Fruit fly (Drosophila melanogaster) S2 (cell line): Measurements from ENCODE around the gene CG33920.

Experiments
- CG8478 ChIP-seq: fragments of >200 bp; optimal IDR thresholded peaks from 2 replicates; lab custom pipeline; 2018
- CTCF ChIP-seq, 2 experiments: fragments of >200 bp; optimal IDR thresholded peaks; 2 replicates each; lab custom pipeline; 2018

Gene CG33920

DNA sequence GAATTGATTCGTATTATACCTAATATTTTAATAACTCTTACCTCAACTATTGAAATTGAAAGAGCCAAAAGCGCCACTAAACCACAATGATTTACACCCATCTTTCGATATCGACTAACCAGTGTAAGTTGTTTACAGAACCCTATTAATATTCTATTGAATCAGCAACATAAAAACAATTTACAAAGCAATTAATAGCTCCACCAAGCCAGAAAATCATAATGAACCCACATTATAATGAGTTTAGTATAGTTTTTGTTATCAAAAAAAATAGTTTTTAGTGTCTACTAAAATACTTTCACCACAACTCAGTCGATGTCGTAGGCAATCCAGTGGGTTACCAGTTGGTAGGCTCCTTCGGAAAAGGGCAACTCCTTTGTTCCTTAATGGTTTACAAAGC is at the start of gene CG33920:
TSS of gene CG33920 (minus strand) at position 101 of the 400 bp plus-strand sequence.
- TF ChIP-seq CG8478 (lab: Kevin White, UChicago) (no peak), CTCF (optimal IDR thresholded peaks at IDR 0.05; lab: Kevin White, UChicago) (no peak)

DNA sequence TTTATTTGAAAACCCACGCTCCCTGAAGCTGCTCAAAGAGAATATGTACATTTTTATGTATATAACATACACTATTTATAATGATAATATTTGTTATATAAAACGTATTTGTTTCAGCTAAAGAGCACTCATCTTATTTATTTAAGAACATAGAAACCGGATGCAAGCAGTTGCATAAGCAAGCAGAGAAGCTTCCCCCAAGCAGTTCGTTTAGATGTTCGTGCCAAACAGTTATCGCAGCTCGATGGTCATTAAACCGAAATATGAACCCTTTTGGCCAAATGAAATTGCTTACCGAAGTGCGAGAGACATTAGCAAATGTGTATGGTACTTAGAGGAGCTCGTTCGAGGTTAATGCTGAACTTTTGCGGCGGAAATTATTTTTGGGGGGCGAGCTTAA is 45.1 kb upstream of the CG33920 start:
- TF ChIP-seq CTCF (optimal IDR thresholded peaks at IDR 0.05; lab: Kevin White, UChicago) (no peak), CG8478 (lab: Kevin White, UChicago) (no peak)

DNA sequence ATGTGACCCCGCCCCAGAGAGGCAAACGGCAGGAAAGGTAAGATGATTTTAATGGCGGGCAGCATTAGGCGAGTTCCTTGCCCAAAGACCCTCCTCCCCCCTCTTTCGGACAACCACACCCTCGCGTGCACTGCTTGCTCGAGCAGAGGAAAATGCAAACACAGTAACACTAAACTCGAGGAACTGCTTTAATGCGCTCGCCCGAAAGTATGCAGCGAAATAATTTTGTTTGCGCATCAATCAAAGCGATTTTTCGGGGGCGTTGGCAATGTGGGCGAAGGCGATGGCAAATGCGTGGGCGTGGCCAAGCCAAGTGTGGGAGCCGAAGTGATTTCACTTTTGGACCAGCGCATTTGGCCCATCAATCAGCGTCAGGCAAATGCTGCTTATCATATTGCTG is 41.5 kb upstream of the CG33920 start:
- TF ChIP-seq CG8478 (lab: Kevin White, UChicago) (no peak), CTCF (optimal IDR thresholded peaks at IDR 0.05; lab: Kevin White, UChicago) (peak; percentile 48 to 56)

DNA sequence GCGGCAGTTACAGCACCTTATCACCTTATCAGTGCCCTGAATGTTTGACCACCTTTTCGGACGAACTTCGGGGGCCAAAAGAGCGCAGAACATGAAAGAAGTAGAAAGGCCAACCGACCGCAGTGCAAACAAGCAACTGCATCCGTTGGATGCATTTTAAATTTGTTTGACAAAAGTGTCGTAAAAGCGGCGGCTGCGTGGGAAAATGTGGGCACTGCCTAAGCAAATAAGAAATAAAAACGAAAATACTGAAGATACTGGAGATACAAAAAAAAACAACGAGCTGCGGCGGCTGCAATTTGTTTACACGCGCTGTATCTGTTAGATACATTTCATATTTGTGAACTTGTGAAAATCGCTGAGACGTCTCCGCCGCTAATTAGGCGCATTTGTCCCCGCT is 25.8 kb upstream of the CG33920 start:
- TF ChIP-seq CTCF (optimal IDR thresholded peaks at IDR 0.05; lab: Kevin White, UChicago), result no peak

DNA sequence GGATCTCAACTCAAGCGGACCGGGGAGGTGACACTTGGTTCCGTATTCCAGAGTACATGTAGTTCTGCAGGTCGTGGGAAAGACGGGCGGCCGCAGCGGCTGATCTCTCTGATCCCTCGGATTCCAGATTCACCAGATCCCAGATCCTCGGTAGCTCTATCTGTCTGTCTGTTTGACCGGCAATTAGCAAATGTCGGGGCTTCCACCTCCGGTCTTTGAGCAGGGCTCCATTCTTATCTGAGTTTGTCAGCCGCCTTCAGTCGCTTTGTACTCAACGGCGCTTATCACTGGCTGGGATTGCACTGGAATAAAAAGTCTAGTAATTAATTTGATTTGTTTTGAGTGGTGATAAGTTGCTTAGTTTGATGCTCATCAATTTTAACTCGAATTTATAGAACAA is 21.5 kb upstream of the CG33920 start:
- no peak for TF ChIP-seq CTCF (optimal IDR thresholded peaks at IDR 0.05; lab: Kevin White, UChicago)
- TF ChIP-seq CG8478 (lab: Kevin White, UChicago), result no peak

DNA sequence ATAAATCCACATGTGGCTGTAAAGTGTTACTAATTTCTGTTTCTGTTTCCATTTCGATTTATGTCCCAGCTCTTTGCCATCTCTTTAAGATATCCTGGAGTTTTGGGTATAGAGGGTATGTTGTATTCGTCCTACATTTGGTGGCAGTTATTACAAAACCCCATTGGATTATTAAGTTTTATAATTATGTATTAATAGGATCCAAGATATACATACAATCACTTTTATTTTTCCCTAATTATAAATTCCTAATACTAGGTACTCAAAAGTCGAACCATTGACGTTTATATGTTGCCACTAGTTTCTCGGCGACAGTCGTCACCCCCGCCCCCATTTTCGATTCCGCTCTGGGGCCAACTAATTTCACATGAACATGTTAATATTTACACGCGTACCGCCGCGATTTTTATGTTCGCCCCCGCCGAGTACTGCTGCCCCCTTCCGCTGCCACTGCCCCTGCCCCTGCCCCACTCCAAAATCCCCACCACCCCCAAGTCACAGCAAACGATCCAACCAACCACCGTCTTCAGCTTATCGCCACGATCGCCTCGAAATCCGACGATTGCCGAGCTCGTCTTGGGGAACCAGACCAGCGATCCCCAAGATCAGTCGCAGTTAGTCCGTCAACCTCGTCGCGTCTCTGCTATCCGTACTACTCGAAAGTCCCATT is 19.9 kb upstream of the CG33920 start, which contains the start of gene Sox100B:
TSS of gene Sox100B (plus strand) at position 601 of the 670 bp plus-strand sequence.
- TF ChIP-seq CG8478 (lab: Kevin White, UChicago) (no peak), CTCF (optimal IDR thresholded peaks at IDR 0.05; lab: Kevin White, UChicago) (no peak)

DNA sequence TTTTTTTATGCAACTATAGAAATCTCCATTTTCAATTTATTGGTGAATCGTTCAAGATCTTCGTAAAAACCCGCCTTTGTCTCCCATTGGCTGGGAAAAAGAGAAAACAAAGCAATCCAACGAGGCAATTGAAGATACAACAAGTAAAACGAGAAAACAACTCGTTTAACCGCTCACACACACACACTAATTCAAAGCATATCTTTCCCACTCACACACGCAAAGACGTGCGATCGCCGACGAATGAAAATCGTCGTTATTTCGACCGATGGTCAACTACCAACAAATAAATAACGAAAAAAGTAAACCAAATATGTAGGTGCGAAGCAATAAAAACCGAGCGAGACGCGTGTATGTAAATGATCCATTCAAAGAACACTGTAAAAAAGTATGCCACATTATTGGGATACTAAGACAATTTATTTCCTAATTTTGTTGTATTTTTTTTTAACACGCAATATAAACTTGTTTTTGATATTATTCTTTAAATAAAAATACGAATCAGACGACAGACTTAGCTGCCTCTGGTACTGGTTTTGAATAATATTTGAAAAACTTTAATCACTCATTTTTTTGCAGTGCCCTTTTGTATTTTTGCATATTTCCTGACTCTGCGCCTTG is 17.5 kb upstream of the CG33920 start:
- no peak for TF ChIP-seq CTCF (optimal IDR thresholded peaks at IDR 0.05; lab: Kevin White, UChicago)
- no peak for TF ChIP-seq CG8478 (lab: Kevin White, UChicago)

DNA sequence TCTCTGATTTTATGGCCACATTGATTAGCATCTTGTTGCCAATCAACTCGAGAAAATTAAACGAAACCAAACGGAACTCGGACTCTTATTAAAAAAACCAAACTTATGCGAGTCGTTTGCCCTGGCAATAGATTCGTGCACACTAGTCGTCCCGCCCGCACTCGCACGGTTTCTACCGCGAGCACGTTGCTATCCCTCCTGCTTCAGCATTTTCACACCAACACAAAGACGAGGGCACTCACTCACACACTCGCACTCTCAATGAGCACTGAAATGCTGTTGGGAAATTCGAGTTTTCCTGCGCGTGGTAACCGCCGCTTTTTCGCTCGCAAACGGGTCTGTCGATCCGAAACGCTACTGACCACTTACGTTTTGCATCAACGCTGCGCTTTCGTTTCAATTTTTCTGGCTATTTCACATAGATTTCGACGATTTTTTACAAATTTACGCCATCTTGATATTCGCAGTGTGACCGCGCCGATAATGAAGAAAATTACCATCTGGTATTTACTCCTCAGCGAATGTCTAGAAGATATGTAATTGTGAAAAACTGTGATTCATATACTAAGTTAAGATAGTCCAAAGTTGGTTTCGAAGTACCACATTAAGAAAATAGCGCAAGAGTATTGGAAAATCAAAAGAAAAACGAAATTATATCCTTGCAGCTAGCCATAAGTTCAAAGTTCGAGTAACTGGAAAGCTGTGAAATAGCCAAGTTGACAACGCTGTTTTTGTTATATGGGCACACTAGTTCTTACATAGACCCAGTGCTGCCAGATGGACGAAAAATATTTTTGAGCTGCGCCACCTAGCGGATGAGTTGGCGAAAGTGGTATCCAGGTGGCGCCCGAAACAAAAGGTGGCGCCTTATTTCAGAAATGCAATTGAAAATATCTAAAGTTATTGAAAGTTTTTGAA is 16.1 kb upstream of the CG33920 start, which contains the start of gene dco:
TSS of gene dco (minus strand) at position 503 of the 918 bp plus-strand sequence.
- TF ChIP-seq CG8478 (lab: Kevin White, UChicago), result no peak
- peak; percentile 97 to 99 for TF ChIP-seq CTCF (optimal IDR thresholded peaks at IDR 0.05; lab: Kevin White, UChicago)

DNA sequence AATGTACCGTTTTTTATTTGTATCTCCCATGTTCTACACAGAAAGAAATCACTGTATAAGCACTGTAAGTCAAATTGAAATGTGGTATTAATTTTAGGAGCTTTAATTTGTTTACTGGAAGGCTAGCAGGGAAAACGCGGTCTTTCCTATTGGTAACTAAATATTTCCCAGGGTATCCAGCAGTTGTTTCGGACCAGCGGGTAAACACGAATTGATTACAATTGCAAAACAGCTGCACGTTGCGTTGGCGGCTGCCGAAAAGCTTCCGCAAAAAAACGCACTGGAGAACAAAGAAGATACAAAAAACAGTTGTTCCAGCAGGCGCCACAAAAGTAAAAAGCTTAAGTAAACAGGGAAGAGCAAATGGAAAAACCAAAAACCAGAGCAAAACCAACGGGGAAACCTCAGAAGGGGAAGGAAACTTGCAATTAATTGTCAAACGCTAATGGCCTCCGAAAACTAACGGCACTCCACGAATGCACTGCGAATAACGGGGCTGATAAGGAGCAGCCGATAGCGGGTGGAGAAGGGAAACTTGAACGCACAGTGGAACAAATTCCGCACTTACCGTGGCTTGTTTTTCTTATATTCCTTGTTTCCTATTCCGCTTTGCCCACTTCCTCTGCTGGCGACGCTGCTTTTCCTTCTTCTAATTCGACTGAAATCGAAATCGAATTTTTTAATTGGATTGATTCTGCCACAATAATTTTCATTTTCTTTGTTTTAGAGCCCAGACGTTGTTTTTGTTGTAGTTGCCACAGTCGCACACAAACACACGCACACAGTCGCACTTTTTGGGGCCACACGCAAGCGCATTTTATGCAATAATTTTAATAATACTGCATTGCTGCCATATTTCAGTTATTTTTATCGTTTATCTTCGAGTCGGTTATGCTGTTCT is 15.2 kb upstream of the CG33920 start:
- TF ChIP-seq CTCF (optimal IDR thresholded peaks at IDR 0.05; lab: Kevin White, UChicago) (no peak), CG8478 (lab: Kevin White, UChicago) (no peak)

DNA sequence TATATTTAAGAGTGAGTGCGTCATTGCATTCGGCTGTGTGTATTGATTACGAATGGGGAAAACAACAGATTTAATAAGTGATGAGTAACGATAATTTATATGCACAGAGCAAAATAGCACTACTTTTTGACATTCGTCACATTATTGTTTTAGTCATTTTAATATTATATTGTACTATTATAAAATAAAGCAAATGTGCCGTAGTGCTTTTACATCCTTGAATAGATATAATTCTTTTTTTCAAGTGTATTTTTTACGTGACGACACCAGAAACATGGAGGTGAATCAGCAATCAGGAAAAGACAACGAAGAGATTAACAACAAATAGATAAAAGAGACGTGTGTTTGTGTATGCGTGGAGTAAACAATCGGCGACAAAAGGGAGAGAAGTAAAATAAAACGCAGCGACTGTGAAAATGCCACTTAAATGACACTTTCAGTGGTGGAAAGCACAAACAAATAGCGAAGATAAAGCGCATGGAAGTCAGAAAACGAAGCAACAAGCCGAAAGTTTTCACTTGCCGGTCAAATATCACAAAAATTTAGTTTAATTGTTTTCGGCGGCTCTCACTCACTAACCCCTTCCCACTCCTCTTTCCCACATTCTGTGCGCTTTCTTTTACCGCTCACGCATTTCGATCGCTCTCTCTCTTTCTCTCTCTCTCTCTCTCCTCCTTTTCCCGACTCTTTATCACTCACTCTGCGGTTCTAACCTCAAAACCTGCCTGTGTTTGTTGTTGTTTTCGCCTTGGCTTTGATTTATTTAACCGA is 14.3 kb upstream of the CG33920 start:
- TF ChIP-seq CTCF (optimal IDR thresholded peaks at IDR 0.05; lab: Kevin White, UChicago) (no peak), CG8478 (lab: Kevin White, UChicago) (no peak)

DNA sequence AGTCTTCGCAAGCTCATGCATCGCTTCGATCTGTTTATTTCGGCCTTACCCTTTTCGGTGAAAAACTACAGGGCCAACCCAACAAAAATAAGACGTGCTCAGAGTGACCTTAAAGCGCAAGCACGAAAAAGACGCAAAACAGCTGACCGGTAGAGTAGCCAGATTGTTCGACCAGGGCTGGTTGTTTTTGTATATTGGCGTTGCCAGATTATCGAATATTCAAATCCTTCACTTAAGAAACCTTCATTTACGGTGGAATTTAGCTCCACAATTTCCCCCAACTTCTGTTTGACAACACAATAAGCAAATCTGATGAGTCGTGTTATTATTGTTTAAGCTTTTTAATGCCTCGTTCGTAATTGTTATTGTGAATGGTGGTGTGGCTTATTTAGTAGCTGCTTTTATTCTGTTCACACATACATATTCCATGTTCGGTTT is 8.9 kb upstream of the CG33920 start, which contains the start of gene Chchd3:
TSS of gene Chchd3 (minus strand) at position 132 of the 438 bp plus-strand sequence.
- TF ChIP-seq CG8478 (lab: Kevin White, UChicago) (no peak), CTCF (optimal IDR thresholded peaks at IDR 0.05; lab: Kevin White, UChicago) (peak; percentile 54 to 60)

DNA sequence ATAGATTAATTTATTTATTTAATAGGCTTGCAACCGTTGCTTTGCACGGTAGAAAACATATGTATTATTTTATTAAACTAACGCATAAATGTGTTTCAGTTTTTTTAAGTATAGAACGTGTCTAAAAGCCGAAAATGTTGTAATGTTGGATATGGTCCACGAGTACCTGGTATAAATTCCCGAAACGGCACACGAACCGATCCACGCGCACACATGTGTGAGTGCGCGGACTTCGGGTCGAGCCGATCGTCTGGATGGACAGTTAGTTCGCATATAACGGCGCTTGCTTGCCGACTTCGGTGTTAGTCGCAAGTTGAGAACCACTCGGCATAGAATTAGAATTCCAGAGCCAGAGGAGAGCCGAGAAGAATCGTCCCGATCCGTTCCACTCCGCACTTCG is 3.7 kb upstream of the CG33920 start, which contains the start of gene Alp4:
TSS of gene Alp4 (plus strand) at position 301 of the 400 bp plus-strand sequence.
- TF ChIP-seq CTCF (optimal IDR thresholded peaks at IDR 0.05; lab: Kevin White, UChicago) (no peak), CG8478 (lab: Kevin White, UChicago) (no peak)
